Worm (Caenorhabditis elegans): ENCODE measurements around the gene dars-1.
A peak's percentile ranks its signal among the peaks of the same experiment; 100 is the strongest.

The dars-1 gene

DNA sequence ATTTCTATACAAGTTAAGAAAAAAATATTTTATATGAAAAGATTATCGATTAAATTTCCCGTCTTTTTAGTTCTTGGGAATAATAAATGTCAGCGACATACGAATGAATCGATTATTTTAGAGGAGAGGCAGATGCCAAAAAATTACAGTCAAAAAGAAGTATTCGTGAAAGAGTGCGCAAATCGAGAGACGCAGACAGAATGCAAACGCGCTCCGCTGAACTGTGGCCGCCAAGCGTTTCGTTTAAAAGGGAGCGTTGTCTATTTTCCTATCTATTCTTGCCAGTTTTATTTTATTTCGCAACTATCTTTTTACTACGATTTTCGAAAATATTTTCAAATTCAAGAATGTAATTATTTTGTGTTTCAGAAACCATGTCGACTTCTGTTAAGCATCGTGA, 23.9 kb downstream of the dars-1 start, which contains the start of gene baf-1 (continued):
- TF ChIP-seq elt-3 (tag; optimal IDR thresholded peaks at IDR 0.05): peak in 1 of 6 experiments; percentile 54
- peak; percentile 77 for TF ChIP-seq nhr-71 (tag; optimal IDR thresholded peaks at IDR 0.05)
- TF ChIP-seq unc-30 (tag; optimal IDR thresholded peaks at IDR 0.05): no peak
- TF ChIP-seq fkh-8 (tag; optimal IDR thresholded peaks at IDR 0.05): peak; percentile 27
- TF ChIP-seq fkh-4 (tag; optimal IDR thresholded peaks at IDR 0.05; ENCODE audit: borderline replicate concordance): no peak
- TF ChIP-seq nhr-47 (tag; optimal IDR thresholded peaks at IDR 0.05): peak; percentile 78
- TF ChIP-seq sox-4 (tag; optimal IDR thresholded peaks at IDR 0.05): peak; percentile 26
- peak; percentile 46 for TF ChIP-seq nhr-19 (GFP tag; conservative IDR thresholded peaks at IDR 0.05)

DNA sequence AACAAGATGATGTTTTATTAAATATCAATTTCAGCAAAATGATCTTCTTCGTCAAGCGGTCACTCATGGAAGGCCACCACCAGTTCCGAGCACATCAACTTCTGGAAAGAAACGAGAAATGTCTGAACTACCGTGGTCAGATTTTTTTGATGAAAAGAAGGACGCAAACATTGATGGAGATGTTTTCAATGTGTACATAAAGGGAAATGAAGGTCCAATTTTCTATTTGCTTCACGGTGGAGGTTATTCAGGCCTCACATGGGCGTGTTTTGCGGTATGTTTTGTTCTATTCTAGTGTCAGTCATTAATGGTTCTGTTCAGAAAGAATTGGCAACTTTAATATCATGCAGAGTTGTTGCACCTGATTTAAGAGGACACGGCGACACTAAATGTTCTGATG, 25.1 kb downstream of the dars-1 start, which contains the start of gene B0464.6:
B0464.6 (minus strand) TSS at position 101 of the 400 bp plus-strand sequence.
- TF ChIP-seq swsn-7 (tag; optimal IDR thresholded peaks at IDR 0.05): no peak
- TF ChIP-seq nhr-20 (tag; optimal IDR thresholded peaks at IDR 0.05): no peak
- TF ChIP-seq ceh-8 (GFP tag; optimal IDR thresholded peaks at IDR 0.05): no peak
- no peak for TF ChIP-seq lin-15B (tag; optimal IDR thresholded peaks at IDR 0.05)
- TF ChIP-seq blmp-1 (tag; optimal IDR thresholded peaks at IDR 0.05): no peak
- no peak for TF ChIP-seq nhr-90 (tag; optimal IDR thresholded peaks at IDR 0.05; ENCODE audit: poor library complexity)
- TF ChIP-seq nhr-71 (tag; optimal IDR thresholded peaks at IDR 0.05): no peak
- no peak for TF ChIP-seq egl-13 (tag; optimal IDR thresholded peaks at IDR 0.05)
- TF ChIP-seq fkh-8 (tag; optimal IDR thresholded peaks at IDR 0.05): no peak
- no peak for TF ChIP-seq zip-4 (GFP tag; optimal IDR thresholded peaks at IDR 0.05)

DNA sequence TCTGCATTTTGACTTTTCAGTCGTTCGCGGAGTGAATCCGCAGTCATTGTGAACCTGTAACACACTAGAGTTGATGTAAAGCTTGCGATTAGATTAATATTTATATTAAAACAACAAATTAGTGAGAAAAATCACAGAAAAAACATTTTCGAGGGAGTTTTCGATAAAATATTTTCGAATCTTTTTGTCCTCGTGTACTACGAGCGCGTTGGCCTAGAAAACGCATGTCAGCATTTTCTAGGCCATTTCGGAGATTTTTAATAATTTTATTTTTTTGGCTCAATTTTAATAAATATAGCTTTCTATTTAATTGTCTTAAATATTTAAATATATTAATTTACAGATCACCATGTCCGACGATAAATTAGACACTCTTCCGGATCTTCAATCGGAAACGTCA, 25.6 kb downstream of the dars-1 start, which contains the start of gene B0464.9:
B0464.9 (plus strand) TSS at position 344 of the 400 bp plus-strand sequence.
- TF ChIP-seq mab-9 (GFP tag; IDR thresholded peaks at IDR 0.05) (no peak), C04F5.9 (tag; optimal IDR thresholded peaks at IDR 0.05) (peak; percentile 79), ceh-82 (tag; optimal IDR thresholded peaks at IDR 0.05) (peak; percentile 31 to 66 (median 52)), irx-1 (tag; optimal IDR thresholded peaks at IDR 0.05) (peak; percentile 90), zip-4 (GFP tag; optimal IDR thresholded peaks at IDR 0.05) (no peak), swsn-7 (tag; optimal IDR thresholded peaks at IDR 0.05) (peak; percentile 73), nhr-237 (tag; optimal IDR thresholded peaks at IDR 0.05) (no peak), jun-1 (tag; optimal IDR thresholded peaks at IDR 0.05) (no peak), Y116A8C.19 (tag; optimal IDR thresholded peaks at IDR 0.05; ENCODE audit: borderline replicate concordance) (peak; percentile 47), nhr-76 (tag; optimal IDR thresholded peaks at IDR 0.05) (no peak), lsy-2 (tag; optimal IDR thresholded peaks at IDR 0.05) (peak; percentile 77 to 83), nhr-11 (tag; optimal IDR thresholded peaks at IDR 0.05) (no peak), fkh-4 (tag; optimal IDR thresholded peaks at IDR 0.05; ENCODE audit: borderline replicate concordance) (peak; percentile 90), lin-14 (GFP tag; optimal IDR thresholded peaks at IDR 0.05) (peak; percentile 70), lin-39 (tag; optimal IDR thresholded peaks at IDR 0.05) (peak; percentile 5), skn-1 (tag; optimal IDR thresholded peaks at IDR 0.05) (peak; percentile 36), hlh-4 (tag; optimal IDR thresholded peaks at IDR 0.05) (peak; percentile 34), mep-1 (tag; optimal IDR thresholded peaks at IDR 0.05) (peak; percentile 74), snpc-4 (tag; optimal IDR thresholded peaks at IDR 0.05) (no peak), dpl-1 (GFP tag; optimal IDR thresholded peaks at IDR 0.05) (peak; percentile 16 to 70 (median 64)), C34B4.2 (tag; optimal IDR thresholded peaks at IDR 0.05) (no peak), lin-13 (GFP tag; optimal IDR thresholded peaks at IDR 0.05) (no peak), fkh-8 (tag; optimal IDR thresholded peaks at IDR 0.05) (peak; percentile 58), fos-1 (tag; optimal IDR thresholded peaks at IDR 0.05) (no peak), lin-15B (tag; optimal IDR thresholded peaks at IDR 0.05) (peak; percentile 39), lin-35 (GFP tag; optimal IDR thresholded peaks at IDR 0.05) (peak; percentile 55 to 61), nhr-19 (GFP tag; conservative IDR thresholded peaks at IDR 0.05) (peak; percentile 70), elt-2 (tag; optimal IDR thresholded peaks at IDR 0.05) (peak; percentile 29), pax-3 (tag; optimal IDR thresholded peaks at IDR 0.05) (peak; percentile 67), ceh-8 (GFP tag; optimal IDR thresholded peaks at IDR 0.05) (no peak), nhr-90 (tag; optimal IDR thresholded peaks at IDR 0.05; ENCODE audit: poor library complexity) (peak; percentile 88), unc-86 (tag; optimal IDR thresholded peaks at IDR 0.05) (peak; percentile 48), dsc-1 (tag; optimal IDR thresholded peaks at IDR 0.05) (peak; percentile 78), ztf-11 (tag; optimal IDR thresholded peaks at IDR 0.05) (peak in 1 of 2 experiments; percentile 87), egl-13 (tag; optimal IDR thresholded peaks at IDR 0.05) (peak; percentile 78), aly-2 (tag; optimal IDR thresholded peaks at IDR 0.05) (no peak), C16A3.4 (tag; optimal IDR thresholded peaks at IDR 0.05) (peak; percentile 2), pqm-1 (tag; optimal IDR thresholded peaks at IDR 0.05) (no peak), tbx-2 (tag; optimal IDR thresholded peaks at IDR 0.05) (peak; percentile 81), xbp-1 (tag; optimal IDR thresholded peaks at IDR 0.05) (peak; percentile 74)
